Worm (Caenorhabditis elegans) whole organism, mixed stage, embryonic: Measurements from ENCODE around the gene trcs-1.
"Not testable (repeated sequence)": the region's sequence is repeated elsewhere in the genome, so short reads cannot be mapped to it uniquely, and the experiment has no call there.

ENCODE experiments used
- M03D4.4 ChIP-seq: sonication (generic microtip); optimal IDR thresholded peaks from 2 replicates; lab custom pipeline; 2017; ENCODE audit warnings: mild to moderate bottlenecking, missing genetic modification characterization, missing compliant biosample characterization
- ceh-39 ChIP-seq: fragments of 150-350 bp; optimal IDR thresholded peaks from 2 replicates; lab custom pipeline; 2014; ENCODE audit warnings: missing biosample characterization, missing genetic modification characterization
- ceh-43 ChIP-seq: fragments of 200-800 bp; sonication (Bioruptor generic); optimal IDR thresholded peaks from 2 replicates; lab custom pipeline; 2018; ENCODE audit warnings: mild to moderate bottlenecking, missing genetic modification characterization, moderate library complexity, missing compliant biosample characterization
- ceh-83 ChIP-seq: fragments of 200-800 bp; sonication (Bioruptor generic); optimal IDR thresholded peaks from 2 replicates; lab custom pipeline; 2018; ENCODE audit warnings: mild to moderate bottlenecking, missing genetic modification characterization, missing compliant biosample characterization
- ces-1 ChIP-seq: fragments of 150-350 bp; optimal IDR thresholded peaks from 2 replicates; lab custom pipeline; 2014; ENCODE audit warnings: missing biosample characterization, missing genetic modification reagents, missing genetic modification characterization
- drap-1 ChIP-seq: fragments of 200-800 bp; sonication (Bioruptor generic); optimal IDR thresholded peaks from 3 replicates; lab custom pipeline; 2018; ENCODE audit warnings: mild to moderate bottlenecking, missing genetic modification characterization, missing compliant biosample characterization
- elt-1 ChIP-seq: sonication (generic microtip); optimal IDR thresholded peaks from 2 replicates; lab custom pipeline; 2017; ENCODE audit warnings: missing genetic modification characterization, mild to moderate bottlenecking, missing compliant biosample characterization, antibody characterized with exemption, moderate library complexity, borderline replicate concordance; ENCODE audit not compliant: insufficient read depth
- elt-3 ChIP-seq: fragments of 150-350 bp; optimal IDR thresholded peaks from 2 replicates; lab custom pipeline; 2014; ENCODE audit warnings: missing biosample characterization, missing genetic modification characterization
- flh-1 ChIP-seq: fragments of 200-800 bp; sonication (Bioruptor generic); optimal IDR thresholded peaks from 2 replicates; lab custom pipeline; 2018; ENCODE audit warnings: mild to moderate bottlenecking, missing genetic modification characterization, moderate library complexity, missing compliant biosample characterization
- ham-2 ChIP-seq: fragments of 200-800 bp; sonication (Bioruptor generic); optimal IDR thresholded peaks from 2 replicates; lab custom pipeline; 2018; ENCODE audit warnings: mild to moderate bottlenecking, missing genetic modification characterization, missing compliant biosample characterization
- hlh-1 ChIP-seq: fragments of 150-350 bp; optimal IDR thresholded peaks from 2 replicates; lab custom pipeline; 2014; ENCODE audit warnings: missing biosample characterization, missing genetic modification reagents, missing genetic modification characterization
- lin-13 ChIP-seq: fragments of 150-350 bp; optimal IDR thresholded peaks from 2 replicates; lab custom pipeline; 2014; ENCODE audit warnings: missing biosample characterization, missing genetic modification characterization
- lin-32 ChIP-seq: fragments of 200-800 bp; sonication (Bioruptor generic); optimal IDR thresholded peaks from 2 replicates; lab custom pipeline; 2018; ENCODE audit warnings: mild to moderate bottlenecking, missing genetic modification characterization, missing compliant biosample characterization
- lsy-2 ChIP-seq: fragments of 150-350 bp; optimal IDR thresholded peaks from 2 replicates; lab custom pipeline; 2014; ENCODE audit warnings: missing biosample characterization, missing genetic modification characterization
- mep-1 ChIP-seq: fragments of 150-350 bp; optimal IDR thresholded peaks from 2 replicates; lab custom pipeline; 2017; ENCODE audit warnings: missing biosample characterization, missing genetic modification reagents, missing genetic modification characterization, inconsistent platforms
- mls-2 ChIP-seq: sonication (generic microtip); optimal IDR thresholded peaks from 2 replicates; lab custom pipeline; 2016; ENCODE audit warnings: mild to moderate bottlenecking, missing genetic modification characterization, moderate library complexity, missing compliant biosample characterization
- nhr-2 ChIP-seq: fragments of 150-350 bp; optimal IDR thresholded peaks from 2 replicates; lab custom pipeline; 2014; ENCODE audit warnings: missing biosample characterization, missing genetic modification characterization
- nhr-237 ChIP-seq: fragments of 150-350 bp; optimal IDR thresholded peaks from 2 replicates; lab custom pipeline; 2014; ENCODE audit warnings: missing biosample characterization, missing genetic modification characterization
- nhr-76 ChIP-seq: sonication (generic microtip); optimal IDR thresholded peaks from 2 replicates; lab custom pipeline; 2017; ENCODE audit warnings: missing biosample characterization, missing genetic modification characterization
- pha-4 ChIP-seq: fragments of 150-350 bp; optimal IDR thresholded peaks from 2 replicates; lab custom pipeline; 2018; ENCODE audit warnings: missing biosample characterization, missing genetic modification reagents, missing genetic modification characterization
- sem-2 ChIP-seq: fragments of 200-800 bp; sonication (Bioruptor generic); optimal IDR thresholded peaks from 2 replicates; lab custom pipeline; 2018; ENCODE audit warnings: mild to moderate bottlenecking, missing genetic modification characterization, missing compliant biosample characterization
- snpc-4 ChIP-seq: fragments of 150-350 bp; optimal IDR thresholded peaks from 2 replicates; lab custom pipeline; 2014; ENCODE audit warnings: missing biosample characterization, missing genetic modification characterization
- tbx-8 ChIP-seq: fragments of 200-800 bp; sonication (Bioruptor generic); optimal IDR thresholded peaks from 2 replicates; lab custom pipeline; 2018; ENCODE audit warnings: mild to moderate bottlenecking, missing genetic modification characterization, moderate library complexity, missing compliant biosample characterization
- unc-120 ChIP-seq: sonication (generic microtip); optimal IDR thresholded peaks from 2 replicates; lab custom pipeline; 2017; ENCODE audit warnings: missing genetic modification characterization, missing compliant biosample characterization; ENCODE audit not compliant: poor library complexity, severe bottlenecking
- unc-39 ChIP-seq: fragments of 150-350 bp; optimal IDR thresholded peaks from 2 replicates; lab custom pipeline; 2014; ENCODE audit warnings: missing biosample characterization, missing genetic modification characterization
- ztf-11 ChIP-seq: fragments of 150-350 bp; optimal IDR thresholded peaks from 2 replicates; lab custom pipeline; 2014; ENCODE audit warnings: missing biosample characterization, missing genetic modification characterization

trcs-1 gene

ce11 chrIV:9595779-9596406 is 7.3 kb upstream of the trcs-1 start, which contains the start of the genes F27C8.3 and F27C8.2:
Gene F27C8.3 (minus strand): TSS chrIV:9595879.
Gene F27C8.2 (plus strand): TSS chrIV:9596356.
- TF ChIP-seq lin-32 (GFP tag; lab: Kevin White, UChicago); hlh-1; unc-39 (tag; lab: Kevin White, UChicago): not testable (repeated sequence)

ce11 chrIV:9593456-9593855 is 4.8 kb upstream of the trcs-1 start, which contains the start of gene spp-18:
Gene spp-18 (plus strand): TSS chrIV:9593712.
- no peak for TF ChIP-seq unc-39 (tag; lab: Kevin White, UChicago)
- no peak for TF ChIP-seq mls-2 (tag; lab: Kevin White, UChicago)
- TF ChIP-seq ceh-43 (GFP tag; lab: Kevin White, UChicago), result no peak
- TF ChIP-seq elt-1, result no peak
- TF ChIP-seq ceh-83 (GFP tag; lab: Kevin White, UChicago), result no peak
- no peak for TF ChIP-seq hlh-1
- no peak for TF ChIP-seq ztf-11 (tag; lab: Kevin White, UChicago)
- TF ChIP-seq, all 35 proteins: peak for 0

ce11 chrIV:9592413-9592812 is 3.8 kb upstream of the trcs-1 start, which contains the start of gene pei-1:
Gene pei-1 (minus strand): TSS chrIV:9592513.
- TF ChIP-seq ztf-11 (tag; lab: Kevin White, UChicago) (no peak), M03D4.4 (tag; lab: Kevin White, UChicago) (no peak), elt-1 (no peak), nhr-2 (tag; lab: Kevin White, UChicago) (no peak), ceh-39 (no peak), lsy-2 (tag; lab: Kevin White, UChicago) (no peak), nhr-76 (tag; lab: Kevin White, UChicago) (no peak), ceh-83 (GFP tag; lab: Kevin White, UChicago) (no peak), mep-1 (no peak), tbx-8 (no peak), ces-1 (no peak), drap-1 (GFP tag; lab: Kevin White, UChicago) (no peak), nhr-237 (no peak), mls-2 (tag; lab: Kevin White, UChicago) (no peak), unc-120 (tag; lab: Kevin White, UChicago) (no peak), flh-1 (GFP tag; lab: Kevin White, UChicago) (no peak), lin-13 (tag; lab: Kevin White, UChicago) (no peak), sem-2 (GFP tag; lab: Kevin White, UChicago) (no peak), snpc-4 (tag; lab: Kevin White, UChicago) (no peak)

- TF ChIP-seq nhr-237 (no peak), pha-4 (tag; lab: Kevin White, UChicago) (no peak), flh-1 (GFP tag; lab: Kevin White, UChicago) (no peak)
Measured at ce11 chrIV:9584352-9584751, 4.3 kb downstream of the trcs-1 start.

DNA sequence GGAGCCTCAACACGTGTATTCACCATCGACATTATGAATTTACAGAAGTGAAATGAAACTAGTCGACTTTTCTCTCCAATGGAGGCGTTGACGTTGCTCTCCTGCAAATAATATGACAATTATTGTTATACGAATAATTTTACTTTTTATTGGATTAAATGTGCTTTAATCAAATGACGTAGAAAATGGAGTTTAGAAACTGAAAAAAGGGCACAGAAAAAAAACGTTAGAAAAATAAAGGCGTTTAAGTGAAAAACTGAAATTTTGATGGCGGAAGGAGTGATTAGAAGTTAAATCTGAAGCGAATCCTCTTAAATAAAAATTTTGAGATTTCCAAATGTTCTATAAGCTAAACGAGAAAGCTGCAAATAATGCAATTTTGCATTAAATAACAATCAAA is 8.6 kb downstream of the trcs-1 start, which contains the start of gene npr-2:
Gene npr-2 (minus strand): TSS at position 101 of the 400 bp plus-strand sequence.
- TF ChIP-seq elt-3, result no peak
- TF ChIP-seq ham-2, result no peak

- TF ChIP-seq ceh-83 (GFP tag; lab: Kevin White, UChicago), result no peak
- TF ChIP-seq ztf-11 (tag; lab: Kevin White, UChicago), result no peak
Measured at ce11 chrIV:9566505-9566904, 22.1 kb downstream of the trcs-1 start, which contains the start of gene lron-14. Gene lron-14 (minus strand): TSS chrIV:9566605.
